Worm (Caenorhabditis elegans) whole organism, young adult: ENCODE measurements around the gene msrp-4.
"Not testable (repeated sequence)": the region's sequence is repeated elsewhere in the genome, so short reads cannot be mapped to it uniquely, and the experiment has no call there.

Source experiments
- ama-1 ChIP-seq, 3 experiments: fragments of 150-350 bp in 1 of 3; sonication (generic microtip) in 2 of 3; optimal IDR thresholded peaks; 2 replicates each; lab custom pipeline; 2014 to 2018; ENCODE audit warnings: missing biosample characterization in 2 of 3, missing genetic modification characterization in 2 of 3, missing genetic modification reagents in 2 of 3
- chd-7 ChIP-seq: sonication (generic microtip); optimal IDR thresholded peaks from 2 replicates; lab custom pipeline; 2016; ENCODE audit warnings: mild to moderate bottlenecking, missing genetic modification characterization, moderate library complexity, missing compliant biosample characterization
- efl-1 ChIP-seq: fragments of 150-350 bp; optimal IDR thresholded peaks from 2 replicates; lab custom pipeline; 2014; ENCODE audit warnings: missing biosample characterization, missing genetic modification reagents, missing genetic modification characterization
- ekl-4 ChIP-seq: fragments of 200-800 bp; sonication (Bioruptor generic); IDR thresholded peaks from 2 replicates; pipeline ENCODE4 v1.3.6; 2022; ENCODE audit warnings: missing genetic modification reagents, missing genetic modification characterization, missing compliant biosample characterization
- him-1 ChIP-seq: sonication (generic microtip); optimal IDR thresholded peaks from 2 replicates; lab custom pipeline; 2016; ENCODE audit warnings: missing genotype, missing genetic modification reagents, missing genetic modification characterization, missing compliant biosample characterization
- nhr-90 ChIP-seq: sonication (generic microtip); optimal IDR thresholded peaks from 2 replicates; lab custom pipeline; 2016; ENCODE audit warnings: missing genotype, mild to moderate bottlenecking, missing genetic modification characterization, missing compliant biosample characterization

ce11 chrII:850567-850966 lies 27.9 kb upstream of the msrp-4 start, which contains the start of gene F28A10.5:
- not testable (repeated sequence) for TF ChIP-seq efl-1 (GFP tag; lab: Kevin White, UChicago); chd-7; nhr-90 (tag; lab: Kevin White, UChicago); him-1; ekl-4; ama-1 (optimal IDR thresholded peaks at IDR 0.05; lab: Kevin White, UChicago); ama-1 (GFP tag; optimal IDR thresholded peaks at IDR 0.05; lab: Kevin White, UChicago)
